Fruit fly (Drosophila melanogaster): Measurements from ENCODE around the gene TotE.

Gene TotE

DNA sequence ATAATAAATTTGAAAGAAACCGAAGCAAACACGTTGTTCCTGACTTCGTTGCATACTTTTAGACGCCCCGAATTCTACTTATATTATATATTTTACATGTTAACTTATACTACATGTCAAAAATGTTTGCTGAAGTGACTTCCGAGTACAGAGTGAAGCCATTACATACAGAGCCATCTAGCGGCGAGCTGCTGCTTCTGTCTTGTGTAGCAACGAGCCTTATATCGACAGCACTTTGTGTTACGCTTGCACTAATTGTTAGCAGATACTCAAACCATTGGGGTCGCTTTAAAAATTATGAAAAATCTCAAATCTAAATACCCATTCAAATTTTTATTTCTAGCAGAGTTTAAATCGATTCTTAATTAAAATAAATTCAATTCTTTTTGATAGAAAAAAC lies 25.8 kb downstream of the TotE start (continued):
- peak in 1 of 2 experiments; percentile 20 for TF ChIP-seq crp (GFP tag; optimal IDR thresholded peaks at IDR 0.05)
- peak; percentile 63 for TF ChIP-seq Jarid2 (GFP tag; optimal IDR thresholded peaks at IDR 0.05)

DNA sequence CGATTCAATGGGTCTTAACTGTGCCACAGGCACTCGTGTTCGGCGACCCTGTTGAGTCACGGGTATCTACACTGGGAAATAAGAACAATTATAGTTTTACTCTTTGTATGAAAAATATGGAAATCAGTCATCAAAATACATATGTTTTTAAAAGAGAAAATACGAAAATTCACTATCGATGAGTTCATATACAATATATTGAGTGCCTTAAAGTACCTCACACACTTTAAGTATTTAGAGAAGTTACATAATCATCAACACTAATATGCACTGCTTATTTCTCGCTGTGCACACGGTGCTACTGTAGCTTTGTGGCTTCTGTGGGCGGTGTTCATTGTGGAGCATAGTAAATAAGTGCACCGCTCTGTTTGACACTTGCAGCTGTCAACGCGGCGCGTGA lies 28.9 kb downstream of the TotE start:
- TF ChIP-seq CG10565 (GFP tag; optimal IDR thresholded peaks at IDR 0.05) (no peak), Spps (tag; optimal IDR thresholded peaks at IDR 0.05) (peak; percentile 53), CG2678 (tag; optimal IDR thresholded peaks at IDR 0.05) (peak; percentile 54), ERR (GFP tag; optimal IDR thresholded peaks at IDR 0.05) (no peak), CG31224 (GFP tag; IDR thresholded peaks at IDR 0.05) (no peak), en (GFP tag; optimal IDR thresholded peaks at IDR 0.05) (no peak), CG2202 (tag; optimal IDR thresholded peaks at IDR 0.05) (no peak), ato (GFP tag; IDR thresholded peaks at IDR 0.05; ENCODE audit: partially characterized antibody) (no peak), unpg (GFP tag; optimal IDR thresholded peaks at IDR 0.05) (peak; percentile 50), CG15601 (tag; optimal IDR thresholded peaks at IDR 0.05) (peak; percentile 53), dpn (GFP tag; optimal IDR thresholded peaks at IDR 0.05) (peak in 1 of 2 experiments; percentile 39), CG6689 (GFP tag; IDR thresholded peaks at IDR 0.05) (peak; percentile 39; the same call in 1 of the 2 replicates), yki (optimal IDR thresholded peaks at IDR 0.05) (no peak), dm (GFP tag; optimal IDR thresholded peaks at IDR 0.05) (no peak), Ptx1 (GFP tag; IDR thresholded peaks at IDR 0.05) (0 out of 2 replicates have a peak, but pooled peaks have one; percentile 29), crol (GFP tag; IDR thresholded peaks at IDR 0.05) (no peak), nerfin-1 (tag; optimal IDR thresholded peaks at IDR 0.05) (peak; percentile 41), ssp (GFP tag; IDR thresholded peaks at IDR 0.05) (no peak), croc (GFP tag; conservative IDR thresholded peaks at IDR 0.05) (peak; percentile 38; the same call in 1 of the 3 replicates), CHES-1-like (GFP tag; optimal IDR thresholded peaks at IDR 0.05) (no peak), Fer2 (tag; optimal IDR thresholded peaks at IDR 0.05) (no peak), eve (GFP tag; optimal IDR thresholded peaks at IDR 0.05) (peak in 1 of 2 experiments; percentile 38), CG11093 (GFP tag; IDR thresholded peaks at IDR 0.05) (no peak), D (optimal IDR thresholded peaks at IDR 0.05) (no peak), D (GFP tag; optimal IDR thresholded peaks at IDR 0.05) (peak; percentile 47), klu (GFP tag; IDR thresholded peaks at IDR 0.05) (no peak), CG7839 (tag; optimal IDR thresholded peaks at IDR 0.05) (peak; percentile 43), ATbp (GFP tag; optimal IDR thresholded peaks at IDR 0.05) (peak; percentile 45), CG2129 (GFP tag; IDR thresholded peaks at IDR 0.05; ENCODE audit: partially characterized antibody) (no peak), Hand (GFP tag; optimal IDR thresholded peaks at IDR 0.05) (no peak), CG13287 (GFP tag; IDR thresholded peaks at IDR 0.05; ENCODE audit: partially characterized antibody) (no peak), CG18262 (tag; optimal IDR thresholded peaks at IDR 0.05) (peak; percentile 74), CG10366 (GFP tag; IDR thresholded peaks at IDR 0.05) (peak; percentile 26; the same call in 1 of the 2 replicates), CG7963 (GFP tag; IDR thresholded peaks at IDR 0.05; ENCODE audit: partially characterized antibody) (no peak), lola (GFP tag; optimal IDR thresholded peaks at IDR 0.05) (peak in 1 of 3 experiments; percentile 51), sob (GFP tag; IDR thresholded peaks at IDR 0.05) (no peak), Sox102F (GFP tag; optimal IDR thresholded peaks at IDR 0.05) (peak; percentile 53), schlank (tag; optimal IDR thresholded peaks at IDR 0.05) (no peak), CG3163 (GFP tag; optimal IDR thresholded peaks at IDR 0.05) (no peak), CG31388 (GFP tag; optimal IDR thresholded peaks at IDR 0.05) (no peak), Antp (GFP tag; optimal IDR thresholded peaks at IDR 0.05) (peak; percentile 20), CG17359 (tag; optimal IDR thresholded peaks at IDR 0.05) (peak; percentile 56), pnt (GFP tag; optimal IDR thresholded peaks at IDR 0.05) (peak; percentile 24), BtbVII (GFP tag; optimal IDR thresholded peaks at IDR 0.05) (no peak), lab (GFP tag; optimal IDR thresholded peaks at IDR 0.05) (peak; percentile 25), CG17385 (GFP tag; optimal IDR thresholded peaks at IDR 0.05) (peak; percentile 27)

Measured in whole organism, embryonic.